Worm (Caenorhabditis elegans): Measurements from ENCODE around the gene C47D12.4.
A peak's percentile ranks its signal among the peaks of the same experiment; 100 is the strongest.

The C47D12.4 gene

ce11 chrII:11634057-11634676, 47.4 kb upstream of the C47D12.4 start (continued):
- TF ChIP-seq mab-9 (GFP tag; IDR thresholded peaks at IDR 0.05), result peak; percentile 60; the same call in 1 of the 2 replicates
- peak; percentile 76 for TF ChIP-seq irx-1 (tag; optimal IDR thresholded peaks at IDR 0.05)
- no peak for TF ChIP-seq ces-1 (GFP tag; optimal IDR thresholded peaks at IDR 0.05)
- TF ChIP-seq nhr-11 (tag; optimal IDR thresholded peaks at IDR 0.05), result peak; percentile 58
- peak in 4 of 6 experiments; percentile 9 to 60 (median 28) for TF ChIP-seq elt-3 (tag; optimal IDR thresholded peaks at IDR 0.05)
- peak; percentile 89 for TF ChIP-seq swsn-7 (tag; optimal IDR thresholded peaks at IDR 0.05)
- peak; percentile 87 for TF ChIP-seq nhr-47 (tag; optimal IDR thresholded peaks at IDR 0.05)
- no peak for TF ChIP-seq C34B4.2 (tag; optimal IDR thresholded peaks at IDR 0.05)
- TF ChIP-seq hpl-2 (GFP tag; optimal IDR thresholded peaks at IDR 0.05), result no peak
- TF ChIP-seq skn-1 (tag; optimal IDR thresholded peaks at IDR 0.05), result peak; percentile 39
- peak; percentile 44 to 58 (median 51) for TF ChIP-seq dpl-1 (GFP tag; optimal IDR thresholded peaks at IDR 0.05)
- TF ChIP-seq Y116A8C.19 (tag; optimal IDR thresholded peaks at IDR 0.05; ENCODE audit: borderline replicate concordance), result no peak
- TF ChIP-seq ceh-90 (tag; optimal IDR thresholded peaks at IDR 0.05), result no peak
- peak; percentile 73 for TF ChIP-seq rnt-1 (tag; optimal IDR thresholded peaks at IDR 0.05)
- TF ChIP-seq nhr-71 (tag; optimal IDR thresholded peaks at IDR 0.05), result peak; percentile 95
- peak in 1 of 2 experiments; percentile 97 for TF ChIP-seq mdl-1 (tag; optimal IDR thresholded peaks at IDR 0.05)
- TF ChIP-seq xbp-1 (tag; optimal IDR thresholded peaks at IDR 0.05), result peak; percentile 89
- peak; percentile 84 for TF ChIP-seq nhr-77 (tag; optimal IDR thresholded peaks at IDR 0.05)
- TF ChIP-seq efl-3 (GFP tag; optimal IDR thresholded peaks at IDR 0.05), result peak; percentile 23
- peak; percentile 50 for TF ChIP-seq snpc-4 (tag; optimal IDR thresholded peaks at IDR 0.05)
- peak; percentile 92 for TF ChIP-seq nhr-20 (tag; optimal IDR thresholded peaks at IDR 0.05)
- TF ChIP-seq egl-13 (tag; optimal IDR thresholded peaks at IDR 0.05), result peak; percentile 74
- TF ChIP-seq efl-1 (optimal IDR thresholded peaks at IDR 0.05), result peak; percentile 77 to 92
- peak; percentile 52 to 92 for TF ChIP-seq efl-1 (GFP tag; optimal IDR thresholded peaks at IDR 0.05 in 1 of 2)
- no peak for TF ChIP-seq lin-39 (tag; optimal IDR thresholded peaks at IDR 0.05)
- TF ChIP-seq unc-62 (GFP tag; optimal IDR thresholded peaks at IDR 0.05), result no peak
- no peak for TF ChIP-seq aly-2 (tag; optimal IDR thresholded peaks at IDR 0.05)
- TF ChIP-seq sup-37 (GFP tag; optimal IDR thresholded peaks at IDR 0.05), result no peak

- peak; percentile 81 for TF ChIP-seq nhr-20 (tag; optimal IDR thresholded peaks at IDR 0.05)
- peak; percentile 52 for TF ChIP-seq pax-3 (tag; optimal IDR thresholded peaks at IDR 0.05)
- TF ChIP-seq nhr-71 (tag; optimal IDR thresholded peaks at IDR 0.05), result peak; percentile 84
- peak; percentile 29 for TF ChIP-seq lir-3 (tag; optimal IDR thresholded peaks at IDR 0.05; ENCODE audit: poor library complexity)
- peak; percentile 14 for TF ChIP-seq sox-4 (tag; optimal IDR thresholded peaks at IDR 0.05)
- no peak for TF ChIP-seq unc-98 (GFP tag; IDR thresholded peaks at IDR 0.05)
- TF ChIP-seq fos-1 (tag; optimal IDR thresholded peaks at IDR 0.05), result peak; percentile 46
- peak; percentile 84 for TF ChIP-seq tbx-2 (tag; optimal IDR thresholded peaks at IDR 0.05)
- TF ChIP-seq rnt-1 (tag; optimal IDR thresholded peaks at IDR 0.05), result peak; percentile 81
- TF ChIP-seq fkh-4 (tag; optimal IDR thresholded peaks at IDR 0.05; ENCODE audit: borderline replicate concordance), result no peak
- TF ChIP-seq Y116A8C.19 (tag; optimal IDR thresholded peaks at IDR 0.05; ENCODE audit: borderline replicate concordance), result no peak
- no peak for TF ChIP-seq aha-1 (tag; optimal IDR thresholded peaks at IDR 0.05)
- no peak for TF ChIP-seq ceh-63 (GFP tag; optimal IDR thresholded peaks at IDR 0.05)
- TF ChIP-seq nhr-77 (tag; optimal IDR thresholded peaks at IDR 0.05), result peak; percentile 89
- TF ChIP-seq ceh-88 (GFP tag; IDR thresholded peaks at IDR 0.05), result peak; percentile 62; the same call in 1 of the 2 replicates
- TF ChIP-seq mdl-1 (tag; optimal IDR thresholded peaks at IDR 0.05), result peak in 1 of 2 experiments; percentile 88
- peak; percentile 36 for TF ChIP-seq mep-1 (tag; optimal IDR thresholded peaks at IDR 0.05)
- no peak for TF ChIP-seq hlh-4 (tag; optimal IDR thresholded peaks at IDR 0.05)
- no peak for TF ChIP-seq mef-2 (tag; optimal IDR thresholded peaks at IDR 0.05)
- TF ChIP-seq nhr-19 (GFP tag; conservative IDR thresholded peaks at IDR 0.05), result peak; percentile 79
- no peak for TF ChIP-seq elt-2 (tag; optimal IDR thresholded peaks at IDR 0.05)
- TF ChIP-seq grh-1 (GFP tag; IDR thresholded peaks at IDR 0.05), result peak; percentile 49
- TF ChIP-seq ceh-82 (tag; optimal IDR thresholded peaks at IDR 0.05), result peak; percentile 63 to 81 (median 78)
- no peak for TF ChIP-seq sptf-1 (tag; optimal IDR thresholded peaks at IDR 0.05)
- peak; percentile 42 for TF ChIP-seq dsc-1 (tag; optimal IDR thresholded peaks at IDR 0.05)
- TF ChIP-seq hpl-2 (GFP tag; optimal IDR thresholded peaks at IDR 0.05), result no peak
- peak in 1 of 2 experiments; percentile 44 for TF ChIP-seq egl-27 (tag; optimal IDR thresholded peaks at IDR 0.05)
Observed at ce11 chrII:11634681-11635527, 46.7 kb upstream of the C47D12.4 start.

All from whole organism, L1 larva.